Worm (Caenorhabditis elegans): ENCODE data around the gene mct-3.

- TF ChIP-seq tbx-2 (tag; optimal IDR thresholded peaks at IDR 0.05) = no peak
- no peak for TF ChIP-seq elt-1 (tag; optimal IDR thresholded peaks at IDR 0.05)
- TF ChIP-seq mdl-1 (tag; optimal IDR thresholded peaks at IDR 0.05) = no peak
- no peak for TF ChIP-seq ceh-9 (tag; optimal IDR thresholded peaks at IDR 0.05)
- TF ChIP-seq jun-1 (tag; optimal IDR thresholded peaks at IDR 0.05) = no peak
- no peak for TF ChIP-seq unc-39 (tag; optimal IDR thresholded peaks at IDR 0.05)
- no peak for TF ChIP-seq fos-1 (tag; optimal IDR thresholded peaks at IDR 0.05)
- no peak for TF ChIP-seq nhr-237 (tag; optimal IDR thresholded peaks at IDR 0.05)
- no peak for TF ChIP-seq skn-1 (tag; optimal IDR thresholded peaks at IDR 0.05)
- TF ChIP-seq pha-4 (tag; optimal IDR thresholded peaks at IDR 0.05) = no peak
- no peak for TF ChIP-seq unc-62 (GFP tag; optimal IDR thresholded peaks at IDR 0.05)
These were observed 47.3 kb downstream of the mct-3 start, which contains the start of gene sra-38 for ce11 chrX:13900047-13900446.

Data from whole organism, L3 larva.